Fruit fly (Drosophila melanogaster): ENCODE measurements around the gene Gr93c.

DNA sequence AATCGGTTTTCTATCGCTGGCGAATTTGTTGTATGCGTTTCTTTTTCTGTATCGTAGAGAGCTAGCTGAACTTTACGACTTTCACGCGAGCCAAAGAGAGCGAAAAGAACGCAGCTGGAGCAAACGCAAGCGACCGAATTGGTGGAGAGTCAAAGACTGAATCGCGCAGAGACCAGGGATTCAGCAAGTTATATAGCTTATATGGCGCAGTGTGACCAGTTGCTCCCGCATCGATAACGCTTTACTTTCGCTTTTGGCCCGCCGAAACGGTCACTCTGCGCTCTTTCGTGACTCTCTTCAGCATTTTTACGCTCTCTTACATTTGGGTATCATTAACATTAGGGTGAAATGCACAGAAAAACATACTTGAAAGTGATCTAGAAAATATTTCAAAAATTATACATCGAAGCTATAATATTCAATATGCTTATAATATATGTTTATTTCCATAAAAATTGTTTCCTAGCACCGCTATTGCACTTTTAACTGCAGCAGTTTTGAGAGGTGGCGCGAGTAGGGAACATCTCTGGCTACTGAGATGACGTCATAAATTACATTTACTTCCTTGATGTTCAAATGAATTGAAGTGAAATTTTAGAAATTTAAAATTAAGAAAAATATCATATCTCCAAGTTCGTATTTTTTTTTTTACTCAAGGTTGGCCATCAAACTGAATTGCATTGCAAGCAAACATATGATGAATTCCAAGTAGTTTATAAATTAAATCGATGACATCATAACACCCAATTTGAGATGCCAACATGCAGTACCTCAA lies 11.2 kb upstream of the Gr93c start, which contains the start of gene glec:
- peak; percentile 47 for TF ChIP-seq CG33017 (tag; optimal IDR thresholded peaks at IDR 0.05)
- peak; percentile 50 for TF ChIP-seq CG11617 (GFP tag; optimal IDR thresholded peaks at IDR 0.05)
- TF ChIP-seq pad (GFP tag; optimal IDR thresholded peaks at IDR 0.05) = no peak
- TF ChIP-seq Hr96 (GFP tag; optimal IDR thresholded peaks at IDR 0.05) = peak; percentile 54
- peak; percentile 86 for TF ChIP-seq kay (GFP tag; ENCODE audit: borderline replicate concordance)
- peak; percentile 59 for TF ChIP-seq CG1620 (GFP tag; optimal IDR thresholded peaks at IDR 0.05)
- TF ChIP-seq cnc (optimal IDR thresholded peaks at IDR 0.05) = no peak
- no peak for TF ChIP-seq Crg-1 (GFP tag; optimal IDR thresholded peaks at IDR 0.05)
- TF ChIP-seq CG14711 (tag; optimal IDR thresholded peaks at IDR 0.05) = peak; percentile 2
- no peak for TF ChIP-seq CG7045 (GFP tag; optimal IDR thresholded peaks at IDR 0.05)

Measured in whole organism, adult.